Worm (Caenorhabditis elegans) whole organism, mixed stage, embryonic: ENCODE results near the gene tric-1B.2.

Experiments used
- elt-1 ChIP-seq: sonication (generic microtip); optimal IDR thresholded peaks from 2 replicates; lab custom pipeline; 2017; ENCODE audit warnings: missing genetic modification characterization, mild to moderate bottlenecking, missing compliant biosample characterization, antibody characterized with exemption, moderate library complexity, borderline replicate concordance; ENCODE audit not compliant: insufficient read depth
- lsy-2 ChIP-seq: fragments of 150-350 bp; optimal IDR thresholded peaks from 2 replicates; lab custom pipeline; 2014; ENCODE audit warnings: missing biosample characterization, missing genetic modification characterization
- mep-1 ChIP-seq: fragments of 150-350 bp; optimal IDR thresholded peaks from 2 replicates; lab custom pipeline; 2017; ENCODE audit warnings: missing biosample characterization, missing genetic modification reagents, missing genetic modification characterization, inconsistent platforms
- nhr-12 ChIP-seq: fragments of 150-350 bp; optimal IDR thresholded peaks from 2 replicates; lab custom pipeline; 2014; ENCODE audit warnings: missing biosample characterization, missing genetic modification characterization
- nhr-2 ChIP-seq: fragments of 150-350 bp; optimal IDR thresholded peaks from 2 replicates; lab custom pipeline; 2014; ENCODE audit warnings: missing biosample characterization, missing genetic modification characterization
- nhr-237 ChIP-seq: fragments of 150-350 bp; optimal IDR thresholded peaks from 2 replicates; lab custom pipeline; 2014; ENCODE audit warnings: missing biosample characterization, missing genetic modification characterization
- nhr-28 ChIP-seq: fragments of 150-350 bp; optimal IDR thresholded peaks from 2 replicates; lab custom pipeline; 2014; ENCODE audit warnings: missing biosample characterization, missing genetic modification characterization
- nhr-76 ChIP-seq: sonication (generic microtip); optimal IDR thresholded peaks from 2 replicates; lab custom pipeline; 2017; ENCODE audit warnings: missing biosample characterization, missing genetic modification characterization
- snpc-4 ChIP-seq: fragments of 150-350 bp; optimal IDR thresholded peaks from 2 replicates; lab custom pipeline; 2014; ENCODE audit warnings: missing biosample characterization, missing genetic modification characterization
- tbx-8 ChIP-seq: fragments of 200-800 bp; sonication (Bioruptor generic); optimal IDR thresholded peaks from 2 replicates; lab custom pipeline; 2018; ENCODE audit warnings: mild to moderate bottlenecking, missing genetic modification characterization, moderate library complexity, missing compliant biosample characterization
- unc-120 ChIP-seq: sonication (generic microtip); optimal IDR thresholded peaks from 2 replicates; lab custom pipeline; 2017; ENCODE audit warnings: missing genetic modification characterization, missing compliant biosample characterization; ENCODE audit not compliant: poor library complexity, severe bottlenecking
- unc-39 ChIP-seq: fragments of 150-350 bp; optimal IDR thresholded peaks from 2 replicates; lab custom pipeline; 2014; ENCODE audit warnings: missing biosample characterization, missing genetic modification characterization
- unc-62 ChIP-seq: fragments of 150-350 bp; optimal IDR thresholded peaks from 2 replicates; lab custom pipeline; 2014; ENCODE audit warnings: missing biosample characterization, missing genetic modification reagents, missing genetic modification characterization

- no peak for TF ChIP-seq nhr-2 (tag; lab: Kevin White, UChicago)
- no peak for TF ChIP-seq snpc-4 (tag; lab: Kevin White, UChicago)
- TF ChIP-seq unc-62 (GFP tag; lab: Kevin White, UChicago): no peak
- TF ChIP-seq nhr-237 (tag; lab: Kevin White, UChicago): no peak
- TF ChIP-seq nhr-28 (tag; lab: Kevin White, UChicago): no peak
- no peak for TF ChIP-seq mep-1 (tag; lab: Kevin White, UChicago)
- no peak for TF ChIP-seq unc-120 (tag; lab: Kevin White, UChicago)
- TF ChIP-seq elt-1 (tag; lab: Kevin White, UChicago): no peak
- no peak for TF ChIP-seq tbx-8
- TF ChIP-seq nhr-76 (tag; lab: Kevin White, UChicago): no peak
- TF ChIP-seq unc-39 (tag; lab: Kevin White, UChicago): no peak
- no peak for TF ChIP-seq nhr-12
- no peak for TF ChIP-seq lsy-2 (tag; lab: Kevin White, UChicago)
Measured at ce11 chrII:12266797-12267196, 12.4 kb downstream of the tric-1B.2 start.
